Fruit fly (Drosophila melanogaster): ENCODE results near the gene CG42529.

- no peak for TF ChIP-seq kay (GFP tag; ENCODE audit: borderline replicate concordance)
- TF ChIP-seq tj (GFP tag; optimal IDR thresholded peaks at IDR 0.05), result no peak
- TF ChIP-seq bab1 (GFP tag; optimal IDR thresholded peaks at IDR 0.05), result no peak
- TF ChIP-seq cic (GFP tag; optimal IDR thresholded peaks at IDR 0.05), result no peak
- TF ChIP-seq CG14711 (tag; optimal IDR thresholded peaks at IDR 0.05), result no peak
- no peak for TF ChIP-seq Clk (GFP tag; optimal IDR thresholded peaks at IDR 0.05)
- TF ChIP-seq Mnt (GFP tag; optimal IDR thresholded peaks at IDR 0.05), result no peak
- TF ChIP-seq CG1620 (GFP tag; optimal IDR thresholded peaks at IDR 0.05), result no peak
Observed at dm6 chr3L:19695057-19695627, 33.7 kb upstream of the CG42529 start, which contains the start of gene verm.
